Fruit fly (Drosophila melanogaster) whole organism, embryonic: ENCODE data around the gene CG11353.
A peak's percentile ranks its signal among the peaks of the same experiment; 100 is the strongest.

Experiments
- Ada2b ChIP-seq: fragments of 200-800 bp; sonication (Bioruptor generic); IDR thresholded peaks from 2 replicates; pipeline ENCODE4 v1.3.6; 2022; ENCODE audit warnings: missing biosample characterization, missing genetic modification characterization
- Awh ChIP-seq: fragments of 200-800 bp; sonication (Bioruptor generic); IDR thresholded peaks from 2 replicates; pipeline ENCODE4, ENCODE4 v1.3.6; 2022; ENCODE audit warnings: missing biosample characterization, missing genetic modification characterization
- B-H1 ChIP-seq: fragments of 200-800 bp; sonication (Bioruptor generic); IDR thresholded peaks from 3 replicates; pipeline ENCODE4 v1.3.6; 2022; ENCODE audit warnings: missing biosample characterization, missing genetic modification characterization
- BEAF-32 ChIP-seq: fragments of 200-800 bp; sonication (Bioruptor generic); optimal IDR thresholded peaks from 3 replicates; lab custom pipeline; 2017; ENCODE audit warnings: missing biosample characterization, missing genetic modification characterization, mild to moderate bottlenecking, moderate library complexity, missing genetic modification reagents
- CG10366 ChIP-seq: fragments of 200-800 bp; sonication (Bioruptor generic); IDR thresholded peaks from 2 replicates; pipeline ENCODE4 v1.3.6; 2022; ENCODE audit warnings: missing biosample characterization, missing genetic modification characterization
- CG10462 ChIP-seq: fragments of 200-800 bp; sonication (Bioruptor generic); optimal IDR thresholded peaks from 2 replicates; lab custom pipeline; 2016; ENCODE audit warnings: missing biosample characterization, missing genetic modification characterization
- CG14050 ChIP-seq: fragments of 200-800 bp; sonication (Bioruptor generic); IDR thresholded peaks from 3 replicates; pipeline ENCODE4 v1.3.6; 2022; ENCODE audit warnings: missing biosample characterization, missing genetic modification characterization
- CG15514 ChIP-seq: fragments of 200-800 bp; sonication (Bioruptor generic); optimal IDR thresholded peaks from 3 replicates; lab custom pipeline; 2017; ENCODE audit warnings: missing biosample characterization, missing genetic modification characterization, mild to moderate bottlenecking, moderate library complexity, missing genetic modification reagents
- CG2678 ChIP-seq: fragments of 200-800 bp; sonication (Bioruptor generic); optimal IDR thresholded peaks from 3 replicates; lab custom pipeline; 2019; ENCODE audit warnings: missing biosample characterization, mild to moderate bottlenecking, missing genetic modification characterization, moderate library complexity
- CG2712 ChIP-seq: fragments of 200-800 bp; optimal IDR thresholded peaks from 3 replicates; lab custom pipeline; 2019; ENCODE audit warnings: missing biosample characterization, mild to moderate bottlenecking, missing genetic modification characterization, moderate library complexity
- CG31441 ChIP-seq: fragments of 200-800 bp; sonication (Bioruptor generic); IDR thresholded peaks from 2 replicates; pipeline ENCODE4 v1.3.6; 2022; ENCODE audit warnings: missing biosample characterization, missing genetic modification characterization
- CG34422 ChIP-seq: fragments of 200-800 bp; sonication (Bioruptor generic); IDR thresholded peaks from 3 replicates; pipeline ENCODE4 v1.3.6; 2022; ENCODE audit warnings: missing biosample characterization, missing genetic modification characterization
- CG4360 ChIP-seq: fragments of 200-800 bp; sonication (Bioruptor generic); IDR thresholded peaks from 2 replicates; pipeline ENCODE4 v1.3.6; 2022; ENCODE audit warnings: missing biosample characterization, missing genetic modification characterization
- CG7372 ChIP-seq: fragments of 200-800 bp; sonication (Bioruptor generic); IDR thresholded peaks from 2 replicates; pipeline ENCODE4 v1.3.6; 2022; ENCODE audit warnings: missing biosample characterization, missing genetic modification characterization
- CG9817 ChIP-seq: fragments of 200-800 bp; sonication (Bioruptor generic); optimal IDR thresholded peaks from 2 replicates; lab custom pipeline; 2018; ENCODE audit warnings: missing biosample characterization, mild to moderate bottlenecking, missing genetic modification characterization, moderate library complexity
- CrebB ChIP-seq: fragments of 200-800 bp; sonication (Bioruptor generic); optimal IDR thresholded peaks from 3 replicates; lab custom pipeline; 2018; ENCODE audit warnings: missing biosample characterization, mild to moderate bottlenecking, missing genetic modification characterization
- Doc2 ChIP-seq: fragments of 200-800 bp; sonication (Bioruptor generic); IDR thresholded peaks from 2 replicates; pipeline ENCODE4 v1.3.6; 2022; ENCODE audit warnings: missing biosample characterization, missing genetic modification characterization
- HHEX ChIP-seq: fragments of 200-800 bp; sonication (Bioruptor generic); optimal IDR thresholded peaks from 3 replicates; lab custom pipeline; 2017; ENCODE audit warnings: missing biosample characterization, mild to moderate bottlenecking, missing genetic modification characterization, missing genetic modification reagents
- NFAT ChIP-seq: fragments of 200-800 bp; sonication (Bioruptor generic); IDR thresholded peaks from 2 replicates; pipeline ENCODE4 v1.3.6; 2022; ENCODE audit warnings: missing biosample characterization, missing genetic modification characterization
- Nf-YA ChIP-seq: fragments of 200-800 bp; sonication (Bioruptor generic); IDR thresholded peaks from 2 replicates; pipeline ENCODE4 v1.3.6; 2022; ENCODE audit warnings: missing biosample characterization, missing genetic modification characterization
- Nf-YC ChIP-seq: fragments of 200-800 bp; optimal IDR thresholded peaks from 3 replicates; lab custom pipeline; 2019; ENCODE audit warnings: missing biosample characterization, mild to moderate bottlenecking, missing genetic modification characterization, moderate library complexity
- Oli ChIP-seq: fragments of 200-800 bp; sonication (Bioruptor generic); optimal IDR thresholded peaks from 2 replicates; lab custom pipeline; 2018; ENCODE audit warnings: missing biosample characterization, mild to moderate bottlenecking, missing genetic modification characterization, moderate library complexity
- Rfx ChIP-seq: fragments of 200-800 bp; sonication (Bioruptor generic); IDR thresholded peaks from 2 replicates; pipeline ENCODE4 v1.3.6; 2022; ENCODE audit warnings: missing biosample characterization, missing genetic modification characterization
- Xbp1 ChIP-seq: fragments of 200-800 bp; sonication (Bioruptor generic); optimal IDR thresholded peaks from 3 replicates; lab custom pipeline; 2016; ENCODE audit warnings: missing biosample characterization, mild to moderate bottlenecking, missing genetic modification characterization
- bsh ChIP-seq, 2 experiments: fragments of 200-800 bp; sonication (Bioruptor generic); optimal IDR thresholded peaks; 2 replicates each; lab custom pipeline; 2017 to 2018; ENCODE audit warnings: mild to moderate bottlenecking in 2 of 2, missing biosample characterization in 2 of 2, missing genetic modification characterization in 2 of 2, moderate library complexity in 1 of 2
- cg ChIP-seq: fragments of 200-800 bp; sonication (Bioruptor generic); optimal IDR thresholded peaks from 3 replicates; lab custom pipeline; 2019; ENCODE audit warnings: missing biosample characterization, mild to moderate bottlenecking, missing genetic modification characterization, moderate library complexity
- chif ChIP-seq, 2 experiments: fragments of 200-800 bp; sonication (Bioruptor generic); optimal IDR thresholded peaks; 3 replicates each; lab custom pipeline; 2016; ENCODE audit warnings: missing biosample characterization in 2 of 2, missing genetic modification characterization in 2 of 2
- crc ChIP-seq: fragments of 200-800 bp; sonication (Bioruptor generic); optimal IDR thresholded peaks from 2 replicates; lab custom pipeline; 2016; ENCODE audit warnings: missing biosample characterization, missing genetic modification characterization
- dm ChIP-seq: fragments of 200-800 bp; sonication (Bioruptor generic); optimal IDR thresholded peaks from 3 replicates; lab custom pipeline; 2016; ENCODE audit warnings: missing biosample characterization, missing genetic modification characterization
- dpn ChIP-seq, 2 experiments: fragments of 200-800 bp; sonication (Bioruptor generic); optimal IDR thresholded peaks; 3 replicates each; lab custom pipeline; 2016; ENCODE audit warnings: missing biosample characterization in 2 of 2, missing genetic modification characterization in 2 of 2
- ems ChIP-seq: fragments of 200-800 bp; sonication (Bioruptor generic); optimal IDR thresholded peaks from 3 replicates; lab custom pipeline; 2016; ENCODE audit warnings: missing biosample characterization, missing genetic modification characterization
- gcm ChIP-seq: fragments of 200-800 bp; sonication (Bioruptor generic); optimal IDR thresholded peaks from 2 replicates; lab custom pipeline; 2019; ENCODE audit warnings: missing biosample characterization, mild to moderate bottlenecking, missing genetic modification characterization, moderate library complexity
- hbn ChIP-seq: fragments of 200-800 bp; sonication (Bioruptor generic); IDR thresholded peaks from 2 replicates; pipeline ENCODE4 v1.3.6; 2022; ENCODE audit warnings: missing biosample characterization, missing genetic modification characterization; ENCODE audit not compliant: partially characterized antibody
- jigr1 ChIP-seq: fragments of 200-800 bp; sonication (Bioruptor generic); IDR thresholded peaks from 3 replicates; pipeline ENCODE4 v1.3.6; 2022; ENCODE audit warnings: missing biosample characterization, missing genetic modification characterization
- lilli ChIP-seq: fragments of 200-800 bp; sonication (Bioruptor generic); optimal IDR thresholded peaks from 3 replicates; lab custom pipeline; 2016; ENCODE audit warnings: missing biosample characterization, missing genetic modification characterization
- lmd ChIP-seq: fragments of 200-800 bp; sonication (Bioruptor generic); IDR thresholded peaks from 2 replicates; pipeline ENCODE4 v1.3.6; 2022; ENCODE audit warnings: missing biosample characterization, missing genetic modification characterization
- mld ChIP-seq: fragments of 200-800 bp; sonication (Bioruptor generic); IDR thresholded peaks from 3 replicates; pipeline ENCODE4 v1.3.6; 2022; ENCODE audit warnings: missing biosample characterization, missing genetic modification characterization; ENCODE audit not compliant: partially characterized antibody
- pan ChIP-seq, 4 experiments: fragments of >200 bp in 3 of 4; fragments of 200-800 bp in 1 of 4; sonication (Bioruptor generic) in 1 of 4; optimal IDR thresholded peaks in 3 of 4; IDR thresholded peaks in 1 of 4; 2 replicates each; pipeline versions ENCODE4 v1.3.6 to Lab custom; 2017 to 2022; ENCODE audit warnings: missing biosample characterization in 2 of 4, missing genetic modification characterization in 2 of 4, mixed read lengths in 1 of 4
- row ChIP-seq: fragments of 200-800 bp; sonication (Bioruptor generic); IDR thresholded peaks from 3 replicates; pipeline ENCODE4 v1.3.6; 2022; ENCODE audit warnings: missing biosample characterization, missing genetic modification characterization
- seq ChIP-seq: fragments of 200-800 bp; sonication (Bioruptor generic); IDR thresholded peaks from 2 replicates; pipeline ENCODE4 v1.3.6; 2022; ENCODE audit warnings: missing biosample characterization, missing genetic modification characterization
- sob ChIP-seq: fragments of 200-800 bp; sonication (Bioruptor generic); IDR thresholded peaks from 2 replicates; pipeline ENCODE4 v1.3.6; 2022; ENCODE audit warnings: missing biosample characterization, missing genetic modification characterization
- stc ChIP-seq: fragments of 200-800 bp; sonication (Bioruptor generic); IDR thresholded peaks from 2 replicates; pipeline ENCODE4 v1.3.6; 2022; ENCODE audit warnings: missing biosample characterization, missing genetic modification characterization
- tio ChIP-seq: fragments of 200-800 bp; sonication (Bioruptor generic); optimal IDR thresholded peaks from 2 replicates; lab custom pipeline; 2017; ENCODE audit warnings: missing biosample characterization, missing genetic modification characterization, inconsistent platforms
- tll ChIP-seq, 2 experiments: fragments of 200-800 bp in 1 of 2; fragments of >200 bp in 1 of 2; sonication (Bioruptor generic) in 1 of 2; optimal IDR thresholded peaks; 2 replicates each; lab custom pipeline; 2017 to 2019; ENCODE audit warnings: missing biosample characterization in 2 of 2, missing genetic modification characterization in 2 of 2, mild to moderate bottlenecking in 1 of 2, moderate library complexity in 1 of 2
- vvl ChIP-seq: fragments of 200-800 bp; sonication (Bioruptor generic); IDR thresholded peaks from 2 replicates; pipeline ENCODE4 v1.3.6; 2022; ENCODE audit warnings: missing biosample characterization, missing genetic modification characterization
- z ChIP-seq: fragments of 200-800 bp; sonication (Bioruptor generic); IDR thresholded peaks from 3 replicates; pipeline ENCODE4 v1.3.6; 2022; ENCODE audit warnings: missing biosample characterization, missing genetic modification characterization
- zfh1 ChIP-seq: fragments of 200-800 bp; sonication (Bioruptor generic); IDR thresholded peaks from 3 replicates; pipeline ENCODE4 v1.3.6; 2022; ENCODE audit warnings: missing biosample characterization, missing genetic modification characterization
- zfh2 ChIP-seq: fragments of 200-800 bp; sonication (Bioruptor generic); optimal IDR thresholded peaks from 2 replicates; lab custom pipeline; 2016; ENCODE audit warnings: missing biosample characterization, missing genetic modification characterization

CG11353 gene

DNA sequence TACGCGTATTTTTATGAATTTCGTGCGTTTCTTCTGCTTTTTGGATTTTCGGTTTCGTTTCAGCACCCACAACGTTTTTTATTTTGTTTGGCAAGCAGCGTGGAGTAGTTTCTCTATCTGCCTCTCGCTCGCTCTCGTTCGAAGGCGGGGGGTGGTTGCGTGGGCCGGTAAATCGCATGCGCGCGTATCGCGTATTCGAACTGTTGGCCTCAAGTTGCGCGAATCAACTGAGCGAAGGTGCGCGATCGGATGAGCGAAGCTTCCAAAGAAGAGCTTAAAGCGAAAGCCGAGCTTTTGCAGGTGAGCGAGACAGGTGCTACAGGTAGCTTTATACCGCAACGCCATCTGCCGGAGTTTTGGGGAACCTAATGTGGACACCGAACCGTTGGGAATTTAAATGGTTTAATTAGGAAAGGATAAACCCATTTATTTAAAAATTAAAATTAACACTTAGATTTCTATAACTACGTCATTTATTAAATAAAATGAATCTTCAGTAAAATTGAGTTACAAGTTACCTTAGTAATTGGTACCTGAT lies 960 bp upstream of the CG11353 start, which contains the start of gene Tie (continued):
- peak; percentile 33; the same call in 1 of the 2 replicates for TF ChIP-seq sob (GFP tag; lab: Robert Waterston, UW)
- no peak for TF ChIP-seq stc (GFP tag; lab: Robert Waterston, UW)
- no peak for TF ChIP-seq tio (GFP tag; lab: Kevin White, UChicago)
- no peak for TF ChIP-seq hbn (GFP tag; lab: Robert Waterston, UW)
- TF ChIP-seq mld (GFP tag; lab: Robert Waterston, UW): no peak
- peak; percentile 59; the same call in 2 of the 3 replicates for TF ChIP-seq z (GFP tag; lab: Robert Waterston, UW)
- no peak for TF ChIP-seq Doc2 (GFP tag; lab: Robert Waterston, UW)
- TF ChIP-seq ems (GFP tag; lab: Kevin White, UChicago): no peak
- TF ChIP-seq NFAT (GFP tag; lab: Robert Waterston, UW): 0 out of 2 replicates have a peak, but pooled peaks have one; percentile 20
- no peak for TF ChIP-seq zfh2 (GFP tag; lab: Kevin White, UChicago)
- no peak for TF ChIP-seq tll (GFP tag; optimal IDR thresholded peaks at IDR 0.05; lab: Kevin White, UChicago)
- TF ChIP-seq CrebB (tag; lab: Kevin White, UChicago): no peak
- no peak for TF ChIP-seq HHEX (GFP tag; lab: Kevin White, UChicago)
- no peak for TF ChIP-seq chif (GFP tag; optimal IDR thresholded peaks at IDR 0.05; lab: Kevin White, UChicago)
- no peak for TF ChIP-seq jigr1
- peak; percentile 29; the same call in 1 of the 3 replicates for TF ChIP-seq CG34422 (GFP tag; lab: Robert Waterston, UW)
- TF ChIP-seq CG15514 (GFP tag; lab: Kevin White, UChicago): peak; percentile 35
- no peak for TF ChIP-seq lmd (GFP tag; lab: Robert Waterston, UW)
- TF ChIP-seq, all 482 proteins: peak for 39

DNA sequence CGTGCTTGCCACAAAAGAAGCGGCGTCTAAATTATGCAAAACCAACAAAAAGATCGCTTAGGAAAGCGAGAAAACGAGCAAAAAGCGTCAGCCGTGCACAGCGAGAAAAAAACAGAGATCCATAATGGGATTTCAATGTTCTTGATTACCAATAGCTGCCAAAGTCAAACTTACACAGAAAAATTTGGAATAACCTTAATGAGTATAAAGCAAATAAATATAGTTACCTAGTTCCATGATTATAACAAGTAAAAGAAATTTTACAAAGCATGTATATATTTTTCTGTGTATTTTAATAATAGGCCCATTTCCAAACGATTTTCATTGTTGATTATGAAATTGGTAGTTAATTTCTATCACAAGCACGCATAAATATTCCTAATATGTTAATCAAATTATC lies 971 bp downstream of the CG11353 start:
- peak; percentile 25; the same call in 1 of the 3 replicates for TF ChIP-seq CG14050 (GFP tag; lab: Robert Waterston, UW)
- peak; percentile 15; the same call in 1 of the 3 replicates for TF ChIP-seq B-H1
- no peak for TF ChIP-seq dm
- peak; percentile 41; the same call in 1 of the 2 replicates for TF ChIP-seq Ada2b
- no peak for TF ChIP-seq pan (optimal IDR thresholded peaks at IDR 0.05; lab: Kevin White, UChicago)
- peak in 1 of 2 experiments; percentile 50 for TF ChIP-seq pan (GFP tag; optimal IDR thresholded peaks at IDR 0.05 in 1 of 2, IDR thresholded peaks at IDR 0.05 in 1 of 2)
- peak in 1 of 2 experiments; percentile 26 for TF ChIP-seq bsh (GFP tag; optimal IDR thresholded peaks at IDR 0.05; lab: Kevin White, UChicago)
- TF ChIP-seq seq (GFP tag; lab: Robert Waterston, UW): 0 out of 2 replicates have a peak, but pooled peaks have one; percentile 18
- no peak for TF ChIP-seq Rfx (GFP tag; lab: Robert Waterston, UW)
- TF ChIP-seq crc: no peak
- TF ChIP-seq cg (GFP tag; lab: Kevin White, UChicago): no peak
- peak; percentile 40 for TF ChIP-seq CG10366 (GFP tag; lab: Robert Waterston, UW)
- TF ChIP-seq CG7372: no peak
- 0 out of 2 replicates have a peak, but pooled peaks have one; percentile 10 for TF ChIP-seq lmd (GFP tag; lab: Robert Waterston, UW)
- no peak for TF ChIP-seq CG10462
- peak; percentile 48 for TF ChIP-seq Oli (tag; lab: Kevin White, UChicago)
- TF ChIP-seq Nf-YA (GFP tag; lab: Robert Waterston, UW): 0 out of 2 replicates have a peak, but pooled peaks have one; percentile 16
- no peak for TF ChIP-seq lilli (GFP tag; lab: Kevin White, UChicago)
- no peak for TF ChIP-seq Nf-YC (tag; lab: Kevin White, UChicago)
- TF ChIP-seq vvl (GFP tag; lab: Robert Waterston, UW): peak; percentile 84
- peak; percentile 0 for TF ChIP-seq CG9817
- no peak for TF ChIP-seq CG4360 (GFP tag; lab: Robert Waterston, UW)
- TF ChIP-seq CG2678 (tag; lab: Kevin White, UChicago): peak; percentile 70
- peak; percentile 36 for TF ChIP-seq Xbp1 (GFP tag; lab: Kevin White, UChicago)
- TF ChIP-seq CG31441 (GFP tag; lab: Robert Waterston, UW): peak; percentile 77
- TF ChIP-seq dpn (GFP tag; optimal IDR thresholded peaks at IDR 0.05; lab: Kevin White, UChicago): peak; percentile 2 to 21
- TF ChIP-seq CG2712 (tag; lab: Kevin White, UChicago): peak; percentile 69
- TF ChIP-seq zfh1 (GFP tag; lab: Robert Waterston, UW): peak; percentile 39; the same call in 1 of the 3 replicates
- TF ChIP-seq gcm (GFP tag; lab: Kevin White, UChicago): peak; percentile 18
- no peak for TF ChIP-seq BEAF-32 (GFP tag; lab: Kevin White, UChicago)
- peak; percentile 53 for TF ChIP-seq row (GFP tag; lab: Robert Waterston, UW)
- peak; percentile 74 for TF ChIP-seq Awh (GFP tag; lab: Robert Waterston, UW)
